Fruit fly (Drosophila melanogaster) whole organism, adult: Measurements from ENCODE around the gene CG6769.

ENCODE experiments used
- CG11617 ChIP-seq: fragments of 200-800 bp; sonication (Bioruptor generic); optimal IDR thresholded peaks from 2 replicates; lab custom pipeline; 2017; ENCODE audit warnings: mild to moderate bottlenecking, missing biosample characterization, missing genetic modification reagents, missing genetic modification characterization
- CG12768 ChIP-seq: fragments of 200-800 bp; sonication (Bioruptor generic); optimal IDR thresholded peaks from 2 replicates; lab custom pipeline; 2017; ENCODE audit warnings: missing biosample characterization, missing genetic modification characterization, mild to moderate bottlenecking, moderate library complexity, missing genetic modification reagents
- CG14711 ChIP-seq: fragments of 200-800 bp; sonication (Bioruptor generic); optimal IDR thresholded peaks from 2 replicates; lab custom pipeline; 2018; ENCODE audit warnings: missing biosample characterization, mild to moderate bottlenecking, missing genetic modification characterization, moderate library complexity
- CG1620 ChIP-seq: fragments of 200-800 bp; sonication (Bioruptor generic); optimal IDR thresholded peaks from 2 replicates; lab custom pipeline; 2016; ENCODE audit warnings: missing biosample characterization, missing genetic modification characterization
- CG33017 ChIP-seq: fragments of 200-800 bp; sonication (Bioruptor generic); optimal IDR thresholded peaks from 2 replicates; lab custom pipeline; 2018; ENCODE audit warnings: missing biosample characterization, mild to moderate bottlenecking, missing genetic modification characterization, moderate library complexity
- CG5204 ChIP-seq: fragments of 200-800 bp; sonication (Bioruptor generic); optimal IDR thresholded peaks from 2 replicates; lab custom pipeline; 2016; ENCODE audit warnings: missing biosample characterization, missing genetic modification characterization
- CG7045 ChIP-seq: fragments of 200-800 bp; sonication (Bioruptor generic); optimal IDR thresholded peaks from 2 replicates; lab custom pipeline; 2017; ENCODE audit warnings: missing biosample characterization, mild to moderate bottlenecking, missing genetic modification characterization
- CG7101 ChIP-seq: fragments of 200-800 bp; sonication (Bioruptor generic); optimal IDR thresholded peaks from 2 replicates; lab custom pipeline; 2018; ENCODE audit warnings: missing biosample characterization, mild to moderate bottlenecking, missing genetic modification characterization, moderate library complexity
- Clk ChIP-seq: fragments of 200-800 bp; sonication (Bioruptor generic); optimal IDR thresholded peaks from 2 replicates; lab custom pipeline; 2017; ENCODE audit warnings: missing biosample characterization, missing genetic modification characterization
- Crg-1 ChIP-seq: fragments of 200-800 bp; sonication (Bioruptor generic); optimal IDR thresholded peaks from 2 replicates; lab custom pipeline; 2016; ENCODE audit warnings: missing biosample characterization, missing genetic modification characterization
- Hr96 ChIP-seq: fragments of 200-800 bp; sonication (Bioruptor generic); optimal IDR thresholded peaks from 2 replicates; lab custom pipeline; 2016; ENCODE audit warnings: missing biosample characterization, missing genetic modification characterization
- Mnt ChIP-seq: fragments of 200-800 bp; sonication (Bioruptor generic); optimal IDR thresholded peaks from 2 replicates; lab custom pipeline; 2016; ENCODE audit warnings: missing biosample characterization, mild to moderate bottlenecking, missing genetic modification characterization
- bab1 ChIP-seq: fragments of 200-800 bp; sonication (Bioruptor generic); optimal IDR thresholded peaks from 3 replicates; lab custom pipeline; 2019; ENCODE audit warnings: missing biosample characterization, mild to moderate bottlenecking, missing genetic modification characterization, moderate library complexity
- cic ChIP-seq: fragments of 200-800 bp; sonication (Bioruptor generic); optimal IDR thresholded peaks from 2 replicates; lab custom pipeline; 2017; ENCODE audit warnings: missing biosample characterization, mild to moderate bottlenecking, missing genetic modification characterization, moderate library complexity
- cnc ChIP-seq, 2 experiments: fragments of >200 bp; optimal IDR thresholded peaks; 2 replicates each; lab custom pipeline; 2017
- kay ChIP-seq: fragments of 200-800 bp; sonication (Bioruptor generic); peaks from one replicate; lab custom pipeline; 2016; ENCODE audit warnings: missing biosample characterization, missing genetic modification characterization, borderline replicate concordance
- ovo ChIP-seq: fragments of 200-800 bp; sonication (Bioruptor generic); optimal IDR thresholded peaks from 2 replicates; lab custom pipeline; 2016; ENCODE audit warnings: missing biosample characterization, missing genetic modification characterization
- pad ChIP-seq: fragments of 200-800 bp; sonication (Bioruptor generic); optimal IDR thresholded peaks from 3 replicates; lab custom pipeline; 2017; ENCODE audit warnings: missing biosample characterization, missing genetic modification characterization, mild to moderate bottlenecking, moderate library complexity, missing genetic modification reagents
- tj ChIP-seq: fragments of 200-800 bp; sonication (Bioruptor generic); optimal IDR thresholded peaks from 3 replicates; lab custom pipeline; 2017; ENCODE audit warnings: missing biosample characterization, mild to moderate bottlenecking, missing genetic modification characterization, moderate library complexity
- toe ChIP-seq: fragments of 200-800 bp; sonication (Bioruptor generic); optimal IDR thresholded peaks from 2 replicates; lab custom pipeline; 2016; ENCODE audit warnings: missing biosample characterization, missing genetic modification characterization

The CG6769 gene

DNA sequence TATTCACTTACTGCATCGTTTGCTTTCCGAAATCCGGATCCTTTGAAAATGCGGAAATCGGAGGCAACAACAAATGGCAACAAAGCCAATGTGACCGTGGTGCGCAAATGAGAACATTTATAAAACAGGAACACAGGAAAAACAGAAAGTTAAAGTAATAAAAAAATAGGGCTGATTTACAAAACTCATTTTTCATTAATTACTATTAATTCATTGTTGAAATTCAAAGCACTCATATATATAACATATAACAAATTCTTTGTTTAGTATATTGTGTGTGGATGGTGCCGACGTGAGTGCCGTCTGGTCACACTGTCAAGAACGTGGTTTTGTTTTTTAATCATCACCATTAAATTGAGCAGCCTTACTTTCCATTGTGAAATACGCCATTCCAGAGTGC, at the start of gene CG6769, which contains the start of gene Arp8:
CG6769 (plus strand) TSS at position 292 of the 400 bp plus-strand sequence.
Arp8 (minus strand) TSS at position 90 of the 400 bp plus-strand sequence.
- peak; percentile 29 for TF ChIP-seq CG1620 (GFP tag; lab: Kevin White, UChicago)
- peak; percentile 22 for TF ChIP-seq toe
- TF ChIP-seq CG11617 (GFP tag; lab: Kevin White, UChicago): peak; percentile 54
- TF ChIP-seq Mnt (GFP tag; lab: Kevin White, UChicago): peak; percentile 89
- peak; percentile 7 for TF ChIP-seq Crg-1 (GFP tag; lab: Kevin White, UChicago)
- no peak for TF ChIP-seq ovo (GFP tag; lab: Kevin White, UChicago)
- no peak for TF ChIP-seq pad
- TF ChIP-seq cic: no peak
- peak; percentile 6 for TF ChIP-seq tj
- TF ChIP-seq bab1 (GFP tag; lab: Kevin White, UChicago): peak; percentile 10
- TF ChIP-seq CG7101: peak; percentile 48
- peak; percentile 54 for TF ChIP-seq CG14711 (tag; lab: Kevin White, UChicago)
- TF ChIP-seq CG5204: no peak

DNA sequence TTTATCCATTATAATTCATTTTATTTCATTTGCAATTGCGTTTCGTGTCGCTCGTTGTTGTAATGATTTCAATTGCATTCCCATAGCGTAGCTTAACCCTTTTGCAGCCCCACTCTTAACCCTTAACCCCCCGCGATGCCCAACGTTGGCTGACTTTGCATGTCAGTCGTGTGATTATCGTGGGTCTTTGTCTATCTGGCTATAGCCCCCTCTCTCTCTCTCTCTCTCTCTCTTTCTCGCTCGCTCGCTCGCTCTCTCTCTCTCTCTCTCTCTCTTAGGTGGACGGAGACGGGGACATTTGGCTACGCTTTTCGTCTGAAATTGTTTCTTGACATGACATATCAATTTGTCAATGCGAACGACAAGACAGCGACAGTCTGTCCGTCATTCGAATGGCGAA, 48.6 kb upstream of the CG6769 start:
- no peak for TF ChIP-seq CG5204
- TF ChIP-seq tj: no peak
- no peak for TF ChIP-seq Hr96
- TF ChIP-seq CG14711 (tag; lab: Kevin White, UChicago): no peak
- no peak for TF ChIP-seq CG7101
- no peak for TF ChIP-seq CG12768 (GFP tag; lab: Kevin White, UChicago)
- no peak for TF ChIP-seq bab1 (GFP tag; lab: Kevin White, UChicago)
- TF ChIP-seq cnc (optimal IDR thresholded peaks at IDR 0.05; lab: Kevin White, UChicago): no peak
- no peak for TF ChIP-seq Clk (GFP tag; lab: Kevin White, UChicago)
- no peak for TF ChIP-seq CG11617 (GFP tag; lab: Kevin White, UChicago)
- TF ChIP-seq cic: no peak
- TF ChIP-seq pad: no peak
- TF ChIP-seq ovo (GFP tag; lab: Kevin White, UChicago): no peak
- no peak for TF ChIP-seq toe
- TF ChIP-seq Crg-1 (GFP tag; lab: Kevin White, UChicago): no peak

DNA sequence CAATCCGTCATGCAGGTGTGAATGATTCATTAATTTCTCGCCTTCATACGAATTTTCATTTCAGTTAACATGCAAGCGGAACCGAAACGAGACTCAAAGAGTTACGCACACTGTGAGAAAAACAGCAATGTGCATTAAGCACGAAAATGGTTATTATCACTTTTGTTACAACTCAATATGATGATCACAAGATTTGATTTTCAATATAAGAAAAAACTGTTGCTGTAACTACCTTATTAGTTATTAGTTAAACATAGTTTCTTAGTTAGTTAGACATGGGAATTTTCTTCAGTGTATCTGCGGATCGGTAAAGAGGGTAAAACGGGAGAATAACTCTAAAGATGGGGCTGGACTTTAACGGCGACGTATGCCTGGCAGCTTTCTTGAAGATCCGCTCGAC, 46.0 kb upstream of the CG6769 start:
- TF ChIP-seq toe: no peak
- TF ChIP-seq ovo (GFP tag; lab: Kevin White, UChicago): no peak
- no peak for TF ChIP-seq tj
- TF ChIP-seq cic: no peak

DNA sequence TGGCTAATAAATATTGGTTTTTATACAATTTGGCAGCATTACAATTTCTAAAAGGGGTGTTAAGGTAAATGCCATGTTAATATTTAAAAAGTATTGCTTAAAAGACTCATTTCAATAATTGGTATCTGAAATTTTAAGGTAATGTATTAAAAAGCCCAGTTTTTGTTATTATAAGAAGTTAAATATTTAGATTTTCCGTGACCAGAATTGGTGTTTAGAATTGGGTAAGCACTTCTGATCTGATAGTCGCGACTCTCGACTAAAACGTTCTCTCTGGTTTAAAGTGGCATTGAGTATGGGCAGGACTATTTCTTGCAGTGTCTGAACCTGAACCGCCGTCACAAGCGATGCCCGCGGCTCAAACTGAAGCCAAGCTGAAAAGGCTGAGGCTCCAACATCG, 44.4 kb upstream of the CG6769 start:
- no peak for TF ChIP-seq kay
- no peak for TF ChIP-seq CG7101
- TF ChIP-seq ovo (GFP tag; lab: Kevin White, UChicago): no peak
- no peak for TF ChIP-seq CG7045 (GFP tag; lab: Kevin White, UChicago)
- TF ChIP-seq Mnt (GFP tag; lab: Kevin White, UChicago): no peak
- TF ChIP-seq pad: no peak
- TF ChIP-seq bab1 (GFP tag; lab: Kevin White, UChicago): no peak
- TF ChIP-seq Hr96: no peak
- no peak for TF ChIP-seq CG33017 (tag; lab: Kevin White, UChicago)
- no peak for TF ChIP-seq CG11617 (GFP tag; lab: Kevin White, UChicago)
- TF ChIP-seq tj: no peak
- no peak for TF ChIP-seq CG5204
- no peak for TF ChIP-seq Clk (GFP tag; lab: Kevin White, UChicago)
- TF ChIP-seq cic: no peak
- no peak for TF ChIP-seq cnc (optimal IDR thresholded peaks at IDR 0.05; lab: Kevin White, UChicago)
- TF ChIP-seq CG12768 (GFP tag; lab: Kevin White, UChicago): no peak
- TF ChIP-seq Crg-1 (GFP tag; lab: Kevin White, UChicago): no peak
- TF ChIP-seq toe: no peak
- TF ChIP-seq CG14711 (tag; lab: Kevin White, UChicago): no peak
- TF ChIP-seq CG1620 (GFP tag; lab: Kevin White, UChicago): no peak

DNA sequence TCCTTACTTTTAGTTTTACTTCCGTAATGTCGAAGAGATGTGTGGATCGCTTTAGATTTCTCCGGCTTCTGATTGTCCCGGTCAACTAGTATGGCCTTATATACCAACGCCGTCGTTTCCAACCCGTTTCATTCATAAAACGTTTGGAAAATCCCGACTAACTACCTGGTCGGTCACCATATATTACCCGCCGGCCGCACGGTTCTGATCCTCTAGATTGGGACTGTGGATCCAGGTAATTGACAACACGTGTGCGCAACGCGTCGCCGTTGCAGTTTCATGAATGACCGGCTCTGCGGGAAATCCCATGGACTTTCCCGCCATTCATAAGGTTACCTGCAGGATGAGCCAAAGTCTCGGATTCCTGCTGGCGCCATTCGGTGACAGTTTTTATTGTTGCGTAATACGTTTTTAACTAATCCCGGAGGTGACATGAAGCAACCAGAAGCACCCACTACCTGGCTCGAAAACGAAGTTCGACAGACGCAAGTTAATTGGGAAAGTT, 41.1 kb upstream of the CG6769 start, which contains the start of gene CG12986:
CG12986 (minus strand) TSS at position 51 of the 505 bp plus-strand sequence.
- no peak for TF ChIP-seq cic
- TF ChIP-seq Crg-1 (GFP tag; lab: Kevin White, UChicago): no peak
- no peak for TF ChIP-seq CG7101
- no peak for TF ChIP-seq CG7045 (GFP tag; lab: Kevin White, UChicago)
- TF ChIP-seq CG33017 (tag; lab: Kevin White, UChicago): no peak
- no peak for TF ChIP-seq Mnt (GFP tag; lab: Kevin White, UChicago)
- no peak for TF ChIP-seq CG1620 (GFP tag; lab: Kevin White, UChicago)
- no peak for TF ChIP-seq Hr96
- TF ChIP-seq Clk (GFP tag; lab: Kevin White, UChicago): no peak
- TF ChIP-seq CG12768 (GFP tag; lab: Kevin White, UChicago): no peak
- TF ChIP-seq ovo (GFP tag; lab: Kevin White, UChicago): no peak
- TF ChIP-seq toe: no peak
- no peak for TF ChIP-seq bab1 (GFP tag; lab: Kevin White, UChicago)

DNA sequence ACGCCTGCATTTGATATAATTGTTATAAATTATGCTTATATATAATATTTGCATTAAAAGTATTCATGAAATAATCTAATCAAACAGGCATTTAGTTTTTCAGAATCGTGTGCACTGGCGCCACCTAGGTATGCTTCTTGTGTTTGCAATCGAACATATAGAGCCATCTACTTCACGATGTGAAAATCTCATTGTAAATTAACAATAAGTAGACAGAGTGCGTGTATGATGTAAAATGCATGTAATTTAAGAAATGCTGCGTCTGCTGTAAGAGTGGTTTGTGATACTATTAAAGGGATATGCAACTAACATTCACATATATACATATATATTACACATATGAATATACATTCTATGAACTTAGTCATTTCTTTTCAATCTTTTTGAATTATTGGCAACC, 40.5 kb upstream of the CG6769 start:
- TF ChIP-seq tj (peak; percentile 93), CG11617 (GFP tag; lab: Kevin White, UChicago) (no peak), bab1 (GFP tag; lab: Kevin White, UChicago) (peak; percentile 28), CG7045 (GFP tag; lab: Kevin White, UChicago) (no peak), CG14711 (tag; lab: Kevin White, UChicago) (peak; percentile 20), CG1620 (GFP tag; lab: Kevin White, UChicago) (peak; percentile 75), Mnt (GFP tag; lab: Kevin White, UChicago) (peak; percentile 10), Hr96 (no peak), ovo (GFP tag; lab: Kevin White, UChicago) (no peak), toe (no peak), CG33017 (tag; lab: Kevin White, UChicago) (no peak), CG5204 (no peak), Crg-1 (GFP tag; lab: Kevin White, UChicago) (no peak), kay (no peak), CG12768 (GFP tag; lab: Kevin White, UChicago) (no peak), cic (no peak), pad (peak; percentile 33), CG7101 (peak; percentile 31), cnc (optimal IDR thresholded peaks at IDR 0.05; lab: Kevin White, UChicago) (no peak)
